Fruit fly (Drosophila melanogaster): Measurements from ENCODE around the gene CG32512.

Gene CG32512

DNA sequence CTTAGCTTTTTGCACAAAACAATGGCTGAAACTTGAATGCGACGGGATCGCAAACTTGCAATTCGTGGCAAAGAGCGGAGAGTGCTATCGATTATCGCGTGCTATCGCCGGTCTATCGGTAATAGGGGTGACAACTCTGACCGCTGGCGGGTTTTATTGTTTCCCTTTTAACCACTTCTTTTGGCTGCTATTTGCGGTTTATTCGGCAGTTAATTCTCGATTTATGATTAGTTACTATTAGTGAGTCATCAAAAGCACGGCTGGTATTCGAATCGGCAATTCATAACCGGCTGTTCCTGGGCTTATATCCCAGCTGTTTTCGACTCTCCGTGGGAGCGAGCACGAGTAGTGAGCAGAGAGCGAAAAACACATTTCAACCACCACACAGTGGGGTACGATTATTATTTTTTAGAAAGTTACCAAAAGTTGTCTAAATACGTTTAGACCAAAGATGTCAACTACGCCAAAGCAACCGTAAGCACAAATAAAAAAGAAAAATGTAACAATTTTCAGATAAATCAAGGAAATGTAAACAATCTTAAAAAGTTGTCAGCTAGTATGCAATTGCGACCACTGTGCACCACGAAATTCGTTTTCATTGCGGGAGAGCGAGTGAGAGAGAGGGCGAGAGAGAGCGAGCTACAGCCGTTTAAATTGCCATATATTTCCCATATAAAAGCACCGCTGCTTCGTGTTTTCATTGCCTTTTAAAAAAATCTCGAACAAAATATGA, 13.3 kb downstream of the CG32512 start, which contains the start of the genes Stt3A and bves (continued):
- TF ChIP-seq Med (GFP tag) (peak; percentile 100), MESR4 (GFP tag; optimal IDR thresholded peaks at IDR 0.05) (peak; percentile 80), Dp (GFP tag; optimal IDR thresholded peaks at IDR 0.05) (peak; percentile 30), CG13424 (tag; optimal IDR thresholded peaks at IDR 0.05) (peak; percentile 98), CG4404 (GFP tag; IDR thresholded peaks at IDR 0.05) (peak; percentile 95), PHDP (tag; optimal IDR thresholded peaks at IDR 0.05) (peak; percentile 99), CG2712 (tag; optimal IDR thresholded peaks at IDR 0.05) (peak; percentile 99), CG15601 (tag; optimal IDR thresholded peaks at IDR 0.05) (peak; percentile 98), Hmr (GFP tag; optimal IDR thresholded peaks at IDR 0.05) (peak; percentile 99), gfzf (GFP tag; optimal IDR thresholded peaks at IDR 0.05) (peak; percentile 9), crp (GFP tag; optimal IDR thresholded peaks at IDR 0.05) (peak; percentile 40 to 80), tna (GFP tag; IDR thresholded peaks at IDR 0.05; ENCODE audit: partially characterized antibody) (peak; percentile 23; the same call in 1 of the 2 replicates), sens (GFP tag) (peak; percentile 100), exex (tag; optimal IDR thresholded peaks at IDR 0.05) (peak; percentile 90), klu (GFP tag; IDR thresholded peaks at IDR 0.05) (peak; percentile 92), CG32532 (GFP tag; IDR thresholded peaks at IDR 0.05) (peak; percentile 98), CG3838 (GFP tag; optimal IDR thresholded peaks at IDR 0.05) (peak; percentile 95), emc (GFP tag; optimal IDR thresholded peaks at IDR 0.05) (peak; percentile 95), CG10543 (GFP tag; optimal IDR thresholded peaks at IDR 0.05) (peak; percentile 96), E2f2 (GFP tag; IDR thresholded peaks at IDR 0.05) (peak; percentile 89), mirr (GFP tag; optimal IDR thresholded peaks at IDR 0.05) (peak; percentile 95), dan (GFP tag; IDR thresholded peaks at IDR 0.05) (peak; percentile 84), Awh (GFP tag; IDR thresholded peaks at IDR 0.05) (peak; percentile 97), CG11247 (GFP tag; IDR thresholded peaks at IDR 0.05) (peak; percentile 96), CG1832 (GFP tag; optimal IDR thresholded peaks at IDR 0.05) (peak; percentile 36), CG8089 (GFP tag; optimal IDR thresholded peaks at IDR 0.05) (peak; percentile 98), CG10147 (GFP tag; optimal IDR thresholded peaks at IDR 0.05) (peak; percentile 97), CG13624 (GFP tag; optimal IDR thresholded peaks at IDR 0.05) (peak; percentile 99), ap (GFP tag; IDR thresholded peaks at IDR 0.05) (peak; percentile 97), al (GFP tag; IDR thresholded peaks at IDR 0.05) (peak; percentile 95), Nf-YC (tag; optimal IDR thresholded peaks at IDR 0.05) (peak; percentile 89), CG10321 (GFP tag; IDR thresholded peaks at IDR 0.05) (peak; percentile 83), CG7839 (tag; optimal IDR thresholded peaks at IDR 0.05) (peak; percentile 99), Camta (GFP tag; optimal IDR thresholded peaks at IDR 0.05) (peak; percentile 98), Ssrp (tag; optimal IDR thresholded peaks at IDR 0.05) (peak; percentile 97), CG17359 (tag; optimal IDR thresholded peaks at IDR 0.05) (peak; percentile 99), slp2 (GFP tag; optimal IDR thresholded peaks at IDR 0.05) (peak; percentile 95), CkIIα-i1 (GFP tag; IDR thresholded peaks at IDR 0.05) (peak; percentile 78), CG9817 (tag; optimal IDR thresholded peaks at IDR 0.05) (peak; percentile 96), H15 (GFP tag; IDR thresholded peaks at IDR 0.05) (peak; percentile 93), CG3726 (GFP tag; IDR thresholded peaks at IDR 0.05) (peak; percentile 95), croc (GFP tag; conservative IDR thresholded peaks at IDR 0.05) (peak; percentile 94), fd102C (GFP tag; optimal IDR thresholded peaks at IDR 0.05) (peak; percentile 93), CoRest (tag; optimal IDR thresholded peaks at IDR 0.05) (peak; percentile 98), pb (GFP tag; optimal IDR thresholded peaks at IDR 0.05) (peak; percentile 98), Deaf1 (tag; optimal IDR thresholded peaks at IDR 0.05) (peak; percentile 85), Ravus (GFP tag; IDR thresholded peaks at IDR 0.05) (peak; percentile 89), ash1 (GFP tag; optimal IDR thresholded peaks at IDR 0.05) (peak; percentile 92), aop (GFP tag; IDR thresholded peaks at IDR 0.05) (no peak)

Measured in whole organism, embryonic.